Worm (Caenorhabditis elegans): ENCODE data around the gene C16D9.1.

Gene C16D9.1

DNA sequence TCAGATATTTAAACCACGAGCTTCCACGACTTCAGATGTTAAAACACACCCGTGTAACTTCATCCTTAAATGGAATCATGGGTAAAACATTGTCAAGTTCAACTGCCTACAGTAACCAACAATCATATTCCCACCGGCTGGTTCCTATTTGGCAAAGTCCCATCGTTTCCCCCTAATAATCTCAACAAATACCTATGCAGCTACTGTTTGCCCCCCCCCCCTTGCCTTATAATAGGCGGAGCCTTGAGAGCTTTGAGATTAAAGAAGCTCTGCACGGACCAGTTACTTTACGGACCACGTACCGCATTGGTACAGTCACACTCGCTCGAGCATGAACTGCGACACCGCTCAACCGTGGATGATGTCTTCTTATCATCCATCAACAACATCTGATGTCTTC, 34.5 kb upstream of the C16D9.1 start, which contains the start of gene pax-1:
Gene pax-1 (plus strand): TSS at position 301 of the 400 bp plus-strand sequence.
- TF ChIP-seq unc-62 (GFP tag; optimal IDR thresholded peaks at IDR 0.05): no peak
- TF ChIP-seq blmp-1 (tag; optimal IDR thresholded peaks at IDR 0.05): no peak
- no peak for TF ChIP-seq nhr-76 (tag; optimal IDR thresholded peaks at IDR 0.05)
- no peak for TF ChIP-seq pha-4 (tag; optimal IDR thresholded peaks at IDR 0.05)
- TF ChIP-seq ces-1 (GFP tag; optimal IDR thresholded peaks at IDR 0.05): no peak
- no peak for TF ChIP-seq ceh-43 (GFP tag; optimal IDR thresholded peaks at IDR 0.05)
- no peak for TF ChIP-seq ceh-83 (GFP tag; optimal IDR thresholded peaks at IDR 0.05)
- no peak for TF ChIP-seq nhr-12 (tag; optimal IDR thresholded peaks at IDR 0.05)
- TF ChIP-seq tbx-8 (GFP tag; optimal IDR thresholded peaks at IDR 0.05): no peak
- TF ChIP-seq ceh-39 (tag; optimal IDR thresholded peaks at IDR 0.05): no peak
- TF ChIP-seq M03D4.4 (tag; optimal IDR thresholded peaks at IDR 0.05): no peak
- TF ChIP-seq cnd-1 (tag; optimal IDR thresholded peaks at IDR 0.05): no peak
- TF ChIP-seq snpc-4 (tag; optimal IDR thresholded peaks at IDR 0.05): no peak
- no peak for TF ChIP-seq ztf-11 (tag; optimal IDR thresholded peaks at IDR 0.05)
- no peak for TF ChIP-seq ham-2 (GFP tag; optimal IDR thresholded peaks at IDR 0.05)
- TF ChIP-seq lsy-2 (tag; optimal IDR thresholded peaks at IDR 0.05): no peak

DNA sequence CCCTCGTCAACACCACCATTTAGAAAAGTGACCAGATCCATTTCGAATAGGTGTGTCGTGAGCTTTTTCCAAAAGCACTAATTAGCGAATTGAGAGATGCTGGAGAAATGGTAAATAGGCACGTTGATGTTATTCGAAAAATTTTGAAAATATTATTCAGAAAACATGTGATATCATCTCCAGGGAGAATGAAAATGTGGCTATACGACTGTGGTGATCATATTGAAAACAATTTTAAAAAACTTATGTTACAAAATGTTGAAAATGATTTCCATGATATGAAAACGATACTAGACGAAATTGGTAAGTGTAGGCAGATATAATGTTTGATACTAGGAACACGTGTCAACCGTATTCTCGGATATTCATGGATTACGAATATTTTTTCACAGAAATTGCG, 32.3 kb upstream of the C16D9.1 start, which contains the start of gene K07C11.10:
Gene K07C11.10 (minus strand): TSS at position 101 of the 400 bp plus-strand sequence.
- TF ChIP-seq M03D4.4 (tag; optimal IDR thresholded peaks at IDR 0.05) (no peak), ham-2 (GFP tag; optimal IDR thresholded peaks at IDR 0.05) (no peak), bed-3 (GFP tag; optimal IDR thresholded peaks at IDR 0.05) (no peak), lin-13 (tag; optimal IDR thresholded peaks at IDR 0.05) (no peak), ceh-43 (GFP tag; optimal IDR thresholded peaks at IDR 0.05) (no peak), lin-32 (GFP tag; optimal IDR thresholded peaks at IDR 0.05) (no peak), ces-1 (GFP tag; optimal IDR thresholded peaks at IDR 0.05) (no peak), sptf-1 (tag; optimal IDR thresholded peaks at IDR 0.05) (no peak), mep-1 (tag; optimal IDR thresholded peaks at IDR 0.05) (no peak), ztf-11 (tag; optimal IDR thresholded peaks at IDR 0.05) (no peak), ceh-83 (GFP tag; optimal IDR thresholded peaks at IDR 0.05) (no peak), nhr-28 (tag; optimal IDR thresholded peaks at IDR 0.05) (no peak), unc-62 (GFP tag; optimal IDR thresholded peaks at IDR 0.05) (no peak), hlh-1 (tag; optimal IDR thresholded peaks at IDR 0.05) (no peak), flh-1 (GFP tag; optimal IDR thresholded peaks at IDR 0.05) (no peak), pha-4 (tag; optimal IDR thresholded peaks at IDR 0.05) (no peak), nhr-12 (tag; optimal IDR thresholded peaks at IDR 0.05) (no peak), mls-2 (tag; optimal IDR thresholded peaks at IDR 0.05) (no peak), nhr-2 (tag; optimal IDR thresholded peaks at IDR 0.05) (no peak)

DNA sequence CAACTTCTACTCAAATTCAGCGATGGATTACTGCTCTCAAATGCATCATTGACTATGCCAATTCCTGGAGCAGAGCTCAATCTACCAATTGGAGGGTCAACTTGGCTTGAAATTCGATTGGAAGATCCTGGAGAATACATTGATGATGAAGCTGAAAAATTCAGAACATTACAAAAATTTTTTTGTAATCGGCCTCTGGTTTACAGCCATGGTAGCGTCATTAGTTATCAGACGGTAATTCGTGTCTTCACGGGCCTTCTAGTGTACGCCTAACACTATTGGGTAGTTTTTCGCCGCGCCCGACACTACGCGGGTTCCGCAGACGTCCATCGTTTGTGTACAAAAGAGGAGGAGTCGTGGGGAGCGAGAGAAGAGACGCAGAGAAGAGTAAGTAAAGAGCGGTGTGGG, 30.4 kb upstream of the C16D9.1 start:
- TF ChIP-seq nhr-12 (tag; optimal IDR thresholded peaks at IDR 0.05): no peak
- peak; percentile 39 for TF ChIP-seq ceh-39 (tag; optimal IDR thresholded peaks at IDR 0.05)
- peak; percentile 23 for TF ChIP-seq mep-1 (tag; optimal IDR thresholded peaks at IDR 0.05)
- TF ChIP-seq zip-8 (tag; optimal IDR thresholded peaks at IDR 0.05): no peak
- TF ChIP-seq hlh-1 (tag; optimal IDR thresholded peaks at IDR 0.05): peak; percentile 4
- no peak for TF ChIP-seq unc-62 (GFP tag; optimal IDR thresholded peaks at IDR 0.05)
- TF ChIP-seq pha-4 (tag; optimal IDR thresholded peaks at IDR 0.05): peak; percentile 39
- TF ChIP-seq lsy-2 (tag; optimal IDR thresholded peaks at IDR 0.05): peak; percentile 39
- TF ChIP-seq cnd-1 (tag; optimal IDR thresholded peaks at IDR 0.05): peak; percentile 8
- TF ChIP-seq mls-2 (tag; optimal IDR thresholded peaks at IDR 0.05): no peak
- peak; percentile 17 for TF ChIP-seq lin-13 (tag; optimal IDR thresholded peaks at IDR 0.05)
- peak; percentile 83 for TF ChIP-seq drap-1 (GFP tag; optimal IDR thresholded peaks at IDR 0.05)
- peak; percentile 31 for TF ChIP-seq sptf-1 (tag; optimal IDR thresholded peaks at IDR 0.05)
- TF ChIP-seq unc-120 (tag; optimal IDR thresholded peaks at IDR 0.05; ENCODE audit: poor library complexity, severe bottlenecking): peak; percentile 95

DNA sequence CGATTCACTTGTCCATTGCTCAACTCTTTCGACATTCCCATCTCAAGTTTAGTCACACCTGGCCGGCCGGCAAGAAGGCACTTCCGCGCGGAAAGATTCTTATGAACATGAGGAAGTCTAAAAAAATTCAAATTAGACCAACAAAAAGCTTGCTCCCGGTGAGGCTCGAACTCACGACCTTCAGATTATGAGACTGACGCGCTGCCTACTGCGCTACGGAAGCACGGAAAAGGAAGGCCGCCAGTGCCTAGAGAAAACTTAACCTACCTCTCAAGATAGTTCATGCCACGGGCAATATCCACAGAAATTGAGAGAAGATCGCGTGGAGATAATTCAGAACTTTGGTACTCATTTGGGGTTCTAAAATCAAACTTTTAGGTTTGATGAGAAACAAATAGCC, 29.1 kb upstream of the C16D9.1 start:
- TF ChIP-seq nhr-2 (tag; optimal IDR thresholded peaks at IDR 0.05) (no peak), nhr-237 (tag; optimal IDR thresholded peaks at IDR 0.05) (no peak), unc-120 (tag; optimal IDR thresholded peaks at IDR 0.05; ENCODE audit: poor library complexity, severe bottlenecking) (peak; percentile 38), ceh-83 (GFP tag; optimal IDR thresholded peaks at IDR 0.05) (peak; percentile 68), M03D4.4 (tag; optimal IDR thresholded peaks at IDR 0.05) (peak; percentile 5), drap-1 (GFP tag; optimal IDR thresholded peaks at IDR 0.05) (peak; percentile 11)

DNA sequence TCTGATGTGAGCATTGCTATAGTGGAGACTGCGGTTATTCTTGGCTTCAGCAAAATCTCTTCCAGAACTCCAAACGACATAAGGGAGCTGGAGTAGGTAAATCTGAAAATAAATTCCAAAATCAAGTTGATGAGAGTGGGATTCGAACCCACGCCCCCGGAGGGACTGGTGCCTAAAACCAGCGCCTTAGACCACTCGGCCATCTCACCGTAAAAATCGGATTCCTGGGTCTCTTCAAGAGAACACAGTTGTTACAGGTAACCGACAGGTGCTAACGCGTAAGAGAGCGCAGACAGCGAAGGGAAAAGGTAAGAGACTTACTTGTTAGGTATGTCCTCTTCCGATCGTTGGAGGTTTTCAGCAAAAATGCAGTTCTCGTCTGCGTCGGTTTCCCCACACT, 23.8 kb upstream of the C16D9.1 start:
- TF ChIP-seq ceh-43 (GFP tag; optimal IDR thresholded peaks at IDR 0.05) (no peak), unc-39 (tag; optimal IDR thresholded peaks at IDR 0.05) (no peak), M03D4.4 (tag; optimal IDR thresholded peaks at IDR 0.05) (peak; percentile 57), drap-1 (GFP tag; optimal IDR thresholded peaks at IDR 0.05) (peak; percentile 45), elt-3 (tag; optimal IDR thresholded peaks at IDR 0.05) (no peak), mab-5 (tag; optimal IDR thresholded peaks at IDR 0.05) (no peak), nhr-2 (tag; optimal IDR thresholded peaks at IDR 0.05) (no peak), blmp-1 (tag; optimal IDR thresholded peaks at IDR 0.05) (no peak), lin-32 (GFP tag; optimal IDR thresholded peaks at IDR 0.05) (peak; percentile 18), elt-1 (tag; optimal IDR thresholded peaks at IDR 0.05; ENCODE audit: borderline replicate concordance, insufficient read depth) (no peak), lsy-2 (tag; optimal IDR thresholded peaks at IDR 0.05) (no peak), hlh-1 (tag; optimal IDR thresholded peaks at IDR 0.05) (peak; percentile 71), ceh-83 (GFP tag; optimal IDR thresholded peaks at IDR 0.05) (peak; percentile 74), ztf-11 (tag; optimal IDR thresholded peaks at IDR 0.05) (no peak), ces-1 (GFP tag; optimal IDR thresholded peaks at IDR 0.05) (no peak), ham-2 (GFP tag; optimal IDR thresholded peaks at IDR 0.05) (peak; percentile 45), cnd-1 (tag; optimal IDR thresholded peaks at IDR 0.05) (peak; percentile 46)
